Worm (Caenorhabditis elegans) whole organism, early embryonic: ENCODE results near the gene C04C11.25.

Experiments
- ceh-13 ChIP-seq: fragments of 200-800 bp; sonication (Bioruptor generic); optimal IDR thresholded peaks from 2 replicates; lab custom pipeline; 2018; ENCODE audit warnings: mild to moderate bottlenecking, missing genetic modification characterization, missing compliant biosample characterization
- hmbx-1 ChIP-seq: sonication (generic microtip); optimal IDR thresholded peaks from 2 replicates; lab custom pipeline; 2016; ENCODE audit warnings: mild to moderate bottlenecking, missing genetic modification characterization, missing compliant biosample characterization

DNA sequence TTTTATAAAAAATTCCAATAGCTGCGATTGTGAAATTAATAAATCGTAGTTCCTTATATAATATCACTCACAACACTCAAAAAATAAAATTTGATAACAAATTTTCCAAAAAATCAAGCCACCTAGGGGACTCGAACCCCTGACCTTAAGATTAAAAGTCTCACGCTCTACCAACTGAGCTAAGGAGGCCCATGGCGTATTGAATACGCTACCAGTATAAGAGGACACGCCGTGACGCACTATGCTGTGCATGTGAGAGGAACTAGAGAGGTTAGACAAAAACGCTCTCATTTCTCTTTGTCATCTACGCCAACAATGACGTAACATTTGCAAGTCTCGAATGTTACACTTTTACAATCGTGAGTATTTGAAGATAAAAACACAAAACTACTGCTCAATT is 48.6 kb upstream of the C04C11.25 start:
- TF ChIP-seq ceh-13 (GFP tag; lab: Kevin White, UChicago) (peak; percentile 90), hmbx-1 (tag; lab: Kevin White, UChicago) (peak; percentile 91)
